Fruit fly (Drosophila melanogaster) whole organism, embryonic: Measurements from ENCODE around the gene CG31050.

Source experiments
- Ada2b ChIP-seq: fragments of 200-800 bp; sonication (Bioruptor generic); IDR thresholded peaks from 2 replicates; pipeline ENCODE4 v1.3.6; 2022; ENCODE audit warnings: missing biosample characterization, missing genetic modification characterization
- Adf1 ChIP-seq: fragments of 200-800 bp; sonication (Bioruptor generic); IDR thresholded peaks from 2 replicates; pipeline ENCODE4 v1.3.6; 2022; ENCODE audit warnings: missing biosample characterization, missing genetic modification characterization
- Atf6 ChIP-seq: fragments of 200-800 bp; sonication (Bioruptor generic); IDR thresholded peaks from 2 replicates; pipeline ENCODE4 v1.3.6; 2022; ENCODE audit warnings: missing biosample characterization, missing genetic modification characterization
- B-H2 ChIP-seq: fragments of 200-800 bp; sonication (Bioruptor generic); optimal IDR thresholded peaks from 2 replicates; lab custom pipeline; 2018; ENCODE audit warnings: missing biosample characterization, mild to moderate bottlenecking, missing genetic modification characterization
- Bdp1 ChIP-seq: fragments of 200-800 bp; sonication (Bioruptor generic); optimal IDR thresholded peaks from 3 replicates; lab custom pipeline; 2016; ENCODE audit warnings: missing biosample characterization, missing genetic modification characterization
- Bteb2 ChIP-seq: fragments of 200-800 bp; sonication (Bioruptor generic); optimal IDR thresholded peaks from 2 replicates; lab custom pipeline; 2016; ENCODE audit warnings: missing biosample characterization, missing genetic modification characterization
- CG11696 ChIP-seq: fragments of 200-800 bp; sonication (Bioruptor generic); IDR thresholded peaks from 2 replicates; pipeline ENCODE4 v1.3.6; 2022; ENCODE audit warnings: missing biosample characterization, missing genetic modification characterization
- CG12104 ChIP-seq: fragments of 200-800 bp; sonication (Bioruptor generic); optimal IDR thresholded peaks from 3 replicates; lab custom pipeline; 2016; ENCODE audit warnings: missing biosample characterization, missing genetic modification characterization
- CG12219 ChIP-seq: fragments of 200-800 bp; sonication (Bioruptor generic); optimal IDR thresholded peaks from 3 replicates; lab custom pipeline; 2018; ENCODE audit warnings: missing biosample characterization, mild to moderate bottlenecking, missing genetic modification characterization
- CG12299 ChIP-seq: fragments of 200-800 bp; sonication (Bioruptor generic); optimal IDR thresholded peaks from 2 replicates; lab custom pipeline; 2018; ENCODE audit warnings: missing biosample characterization, mild to moderate bottlenecking, missing genetic modification characterization
- CG1233 ChIP-seq: fragments of 200-800 bp; sonication (Bioruptor generic); optimal IDR thresholded peaks from 4 replicates; lab custom pipeline; 2018; ENCODE audit warnings: missing biosample characterization, mild to moderate bottlenecking, missing genetic modification characterization
- CG12744 ChIP-seq: fragments of 200-800 bp; sonication (Bioruptor generic); optimal IDR thresholded peaks from 2 replicates; lab custom pipeline; 2016; ENCODE audit warnings: missing biosample characterization, missing genetic modification characterization
- CG12769 ChIP-seq: fragments of 200-800 bp; sonication (Bioruptor generic); optimal IDR thresholded peaks from 2 replicates; lab custom pipeline; 2019; ENCODE audit warnings: missing biosample characterization, mild to moderate bottlenecking, missing genetic modification characterization, moderate library complexity
- CG2120 ChIP-seq: fragments of 200-800 bp; sonication (Bioruptor generic); optimal IDR thresholded peaks from 3 replicates; lab custom pipeline; 2016; ENCODE audit warnings: missing biosample characterization, missing genetic modification characterization
- CG31365 ChIP-seq: fragments of 200-800 bp; sonication (Bioruptor generic); optimal IDR thresholded peaks from 2 replicates; lab custom pipeline; 2018; ENCODE audit warnings: missing biosample characterization, mild to moderate bottlenecking, missing genetic modification characterization
- CG32532 ChIP-seq: fragments of 200-800 bp; sonication (Bioruptor generic); IDR thresholded peaks from 2 replicates; pipeline ENCODE4 v1.3.6; 2022; ENCODE audit warnings: missing biosample characterization, missing genetic modification characterization
- CG32767 ChIP-seq: fragments of 200-800 bp; sonication (Bioruptor generic); IDR thresholded peaks from 2 replicates; pipeline ENCODE4 v1.3.6; 2022; ENCODE audit warnings: missing biosample characterization, missing genetic modification characterization
- CG42726 ChIP-seq: fragments of 200-800 bp; sonication (Bioruptor generic); IDR thresholded peaks from 2 replicates; pipeline ENCODE4 v1.3.6; 2022; ENCODE audit warnings: missing biosample characterization, missing genetic modification characterization; ENCODE audit not compliant: partially characterized antibody
- CG43689 ChIP-seq: fragments of 200-800 bp; sonication (Bioruptor generic); IDR thresholded peaks from 2 replicates; pipeline ENCODE4 v1.3.6; 2022; ENCODE audit warnings: missing biosample characterization, missing genetic modification characterization
- CG7372 ChIP-seq: fragments of 200-800 bp; sonication (Bioruptor generic); IDR thresholded peaks from 2 replicates; pipeline ENCODE4 v1.3.6; 2022; ENCODE audit warnings: missing biosample characterization, missing genetic modification characterization
- CG8944 ChIP-seq: fragments of 200-800 bp; sonication (Bioruptor generic); optimal IDR thresholded peaks from 3 replicates; lab custom pipeline; 2016; ENCODE audit warnings: missing biosample characterization, missing genetic modification characterization
- CG9215 ChIP-seq: fragments of 200-800 bp; sonication (Bioruptor generic); IDR thresholded peaks from 2 replicates; pipeline ENCODE4 v1.3.6; 2022; ENCODE audit warnings: missing biosample characterization, missing genetic modification characterization
- D19A ChIP-seq: fragments of 200-800 bp; optimal IDR thresholded peaks from 3 replicates; lab custom pipeline; 2019; ENCODE audit warnings: missing biosample characterization, mild to moderate bottlenecking, missing genetic modification characterization, moderate library complexity
- Dref ChIP-seq: fragments of 200-800 bp; sonication (Bioruptor generic); IDR thresholded peaks from 2 replicates; pipeline ENCODE4 v1.3.6; 2022; ENCODE audit warnings: missing biosample characterization, missing genetic modification characterization
- H15 ChIP-seq: fragments of 200-800 bp; sonication (Bioruptor generic); IDR thresholded peaks from 3 replicates; pipeline ENCODE4 v1.3.6; 2022; ENCODE audit warnings: missing biosample characterization, missing genetic modification characterization
- HHEX ChIP-seq: fragments of 200-800 bp; sonication (Bioruptor generic); optimal IDR thresholded peaks from 3 replicates; lab custom pipeline; 2017; ENCODE audit warnings: missing biosample characterization, mild to moderate bottlenecking, missing genetic modification characterization, missing genetic modification reagents
- Kr ChIP-seq: fragments of 200-800 bp; sonication (Bioruptor generic); optimal IDR thresholded peaks from 2 replicates; lab custom pipeline; 2017; ENCODE audit warnings: missing biosample characterization, mild to moderate bottlenecking, missing genetic modification characterization
- MTF-1 ChIP-seq: fragments of 200-800 bp; sonication (Bioruptor generic); optimal IDR thresholded peaks from 2 replicates; lab custom pipeline; 2018; ENCODE audit warnings: missing biosample characterization, mild to moderate bottlenecking, missing genetic modification characterization, borderline replicate concordance
- Mes4 ChIP-seq: fragments of 200-800 bp; sonication (Bioruptor generic); optimal IDR thresholded peaks from 2 replicates; lab custom pipeline; 2016; ENCODE audit warnings: missing biosample characterization, missing genetic modification characterization
- Rfx ChIP-seq: fragments of 200-800 bp; sonication (Bioruptor generic); IDR thresholded peaks from 2 replicates; pipeline ENCODE4 v1.3.6; 2022; ENCODE audit warnings: missing biosample characterization, missing genetic modification characterization
- Ssrp ChIP-seq: fragments of 200-800 bp; sonication (Bioruptor generic); optimal IDR thresholded peaks from 2 replicates; lab custom pipeline; 2018; ENCODE audit warnings: missing biosample characterization, mild to moderate bottlenecking, missing genetic modification characterization, moderate library complexity
- Taf1 ChIP-seq: fragments of 200-800 bp; sonication (Bioruptor generic); IDR thresholded peaks from 2 replicates; pipeline ENCODE4 v1.3.6; 2022; ENCODE audit warnings: missing biosample characterization, missing genetic modification characterization
- az2 ChIP-seq: fragments of 200-800 bp; sonication (Bioruptor generic); optimal IDR thresholded peaks from 3 replicates; lab custom pipeline; 2016; ENCODE audit warnings: missing biosample characterization, missing genetic modification characterization
- bigmax ChIP-seq: fragments of 200-800 bp; sonication (Bioruptor generic); optimal IDR thresholded peaks from 2 replicates; lab custom pipeline; 2018; ENCODE audit warnings: missing biosample characterization, mild to moderate bottlenecking, missing genetic modification characterization
- cato ChIP-seq: fragments of 200-800 bp; sonication (Bioruptor generic); optimal IDR thresholded peaks from 2 replicates; lab custom pipeline; 2016; ENCODE audit warnings: missing biosample characterization, missing genetic modification characterization, borderline replicate concordance
- cwo ChIP-seq: fragments of 200-800 bp; sonication (Bioruptor generic); optimal IDR thresholded peaks from 3 replicates; lab custom pipeline; 2017; ENCODE audit warnings: missing biosample characterization, missing genetic modification characterization, mild to moderate bottlenecking, moderate library complexity, missing genetic modification reagents
- disco-r ChIP-seq: fragments of 200-800 bp; sonication (Bioruptor generic); optimal IDR thresholded peaks from 2 replicates; lab custom pipeline; 2016; ENCODE audit warnings: missing biosample characterization, missing genetic modification characterization
- fd96Cb ChIP-seq: fragments of 200-800 bp; sonication (Bioruptor generic); optimal IDR thresholded peaks from 2 replicates; lab custom pipeline; 2018; ENCODE audit warnings: missing biosample characterization, mild to moderate bottlenecking, missing genetic modification characterization, moderate library complexity
- ken ChIP-seq: fragments of 200-800 bp; sonication (Bioruptor generic); IDR thresholded peaks from 3 replicates; pipeline ENCODE4 v1.3.6; 2022; ENCODE audit warnings: missing biosample characterization, missing genetic modification characterization
- nerfin-1 ChIP-seq: fragments of 200-800 bp; sonication (Bioruptor generic); optimal IDR thresholded peaks from 3 replicates; lab custom pipeline; 2019; ENCODE audit warnings: missing biosample characterization, mild to moderate bottlenecking, missing genetic modification characterization, moderate library complexity
- org-1 ChIP-seq: fragments of 200-800 bp; sonication (Bioruptor generic); optimal IDR thresholded peaks from 2 replicates; lab custom pipeline; 2017; ENCODE audit warnings: missing biosample characterization, missing genetic modification characterization
- pan ChIP-seq, 4 experiments: fragments of >200 bp in 3 of 4; fragments of 200-800 bp in 1 of 4; sonication (Bioruptor generic) in 1 of 4; optimal IDR thresholded peaks in 3 of 4; IDR thresholded peaks in 1 of 4; 2 replicates each; pipeline versions ENCODE4 v1.3.6 to Lab custom; 2017 to 2022; ENCODE audit warnings: missing biosample characterization in 2 of 4, missing genetic modification characterization in 2 of 4, mixed read lengths in 1 of 4
- peb ChIP-seq: fragments of 200-800 bp; sonication (Bioruptor generic); IDR thresholded peaks from 2 replicates; pipeline ENCODE4 v1.3.6; 2022; ENCODE audit warnings: missing biosample characterization, missing genetic modification characterization
- pfk ChIP-seq: fragments of 200-800 bp; sonication (Bioruptor generic); optimal IDR thresholded peaks from 2 replicates; lab custom pipeline; 2018; ENCODE audit warnings: missing biosample characterization, mild to moderate bottlenecking, missing genetic modification characterization, moderate library complexity
- row ChIP-seq: fragments of 200-800 bp; sonication (Bioruptor generic); IDR thresholded peaks from 3 replicates; pipeline ENCODE4 v1.3.6; 2022; ENCODE audit warnings: missing biosample characterization, missing genetic modification characterization
- sens-2 ChIP-seq: fragments of 200-800 bp; sonication (Bioruptor generic); IDR thresholded peaks from 2 replicates; pipeline ENCODE4 v1.3.6; 2022; ENCODE audit warnings: missing biosample characterization, missing genetic modification characterization
- slou ChIP-seq: fragments of 200-800 bp; sonication (Bioruptor generic); optimal IDR thresholded peaks from 3 replicates; lab custom pipeline; 2016; ENCODE audit warnings: missing biosample characterization, missing genetic modification characterization
- tna ChIP-seq: fragments of 200-800 bp; sonication (Bioruptor generic); IDR thresholded peaks from 2 replicates; pipeline ENCODE4 v1.3.6; 2022; ENCODE audit warnings: missing biosample characterization, missing genetic modification characterization; ENCODE audit not compliant: partially characterized antibody
- trem ChIP-seq: fragments of 200-800 bp; optimal IDR thresholded peaks from 3 replicates; lab custom pipeline; 2019; ENCODE audit warnings: missing biosample characterization, mild to moderate bottlenecking, missing genetic modification characterization, moderate library complexity
- yki ChIP-seq: fragments of >200 bp; optimal IDR thresholded peaks from 3 replicates; lab custom pipeline; 2018

Gene CG31050

dm6 chr3R:28676870-28677526 is 26.7 kb upstream of the CG31050 start (continued):
- TF ChIP-seq Taf1 (GFP tag; lab: Robert Waterston, UW): 0 out of 2 replicates have a peak, but pooled peaks have one; percentile 43
- peak; percentile 24 for TF ChIP-seq cwo (GFP tag; lab: Kevin White, UChicago)
- no peak for TF ChIP-seq Bdp1
- no peak for TF ChIP-seq Atf6 (GFP tag; lab: Robert Waterston, UW)
- TF ChIP-seq Rfx (GFP tag; lab: Robert Waterston, UW): peak; percentile 90
- TF ChIP-seq Kr (GFP tag; lab: Kevin White, UChicago): no peak
- no peak for TF ChIP-seq bigmax (GFP tag; lab: Kevin White, UChicago)
- TF ChIP-seq org-1 (GFP tag; lab: Kevin White, UChicago): no peak
- no peak for TF ChIP-seq cato
- TF ChIP-seq MTF-1 (GFP tag; lab: Kevin White, UChicago): no peak
- TF ChIP-seq fd96Cb: peak; percentile 42
- peak; percentile 59 for TF ChIP-seq Ada2b (GFP tag; lab: Robert Waterston, UW)
- TF ChIP-seq CG32532 (GFP tag; lab: Robert Waterston, UW): peak; percentile 76
- TF ChIP-seq CG9215: peak; percentile 50; the same call in 1 of the 2 replicates
- TF ChIP-seq Ssrp: peak; percentile 13
- TF ChIP-seq sens-2: no peak
- TF ChIP-seq CG31365: no peak
- TF ChIP-seq D19A: no peak
- TF ChIP-seq HHEX (GFP tag; lab: Kevin White, UChicago): peak; percentile 58
- no peak for TF ChIP-seq Adf1 (GFP tag; lab: Robert Waterston, UW)
- TF ChIP-seq CG12219 (GFP tag; lab: Kevin White, UChicago): peak; percentile 46
- TF ChIP-seq disco-r (GFP tag; lab: Kevin White, UChicago): no peak
- no peak for TF ChIP-seq CG12744 (GFP tag; lab: Kevin White, UChicago)
- TF ChIP-seq pfk: no peak
- TF ChIP-seq CG8944 (GFP tag; lab: Kevin White, UChicago): no peak
- TF ChIP-seq CG43689 (GFP tag; lab: Robert Waterston, UW): peak; percentile 65
- peak; percentile 77 for TF ChIP-seq CG12769
- peak; percentile 36 for TF ChIP-seq slou (GFP tag; lab: Kevin White, UChicago)
- TF ChIP-seq CG32767 (GFP tag; lab: Robert Waterston, UW): 0 out of 2 replicates have a peak, but pooled peaks have one; percentile 33
- TF ChIP-seq az2: peak; percentile 20
- peak; percentile 71 for TF ChIP-seq H15 (GFP tag; lab: Robert Waterston, UW)
- TF ChIP-seq tna (GFP tag; lab: Robert Waterston, UW): no peak
- TF ChIP-seq Bteb2: no peak
- no peak for TF ChIP-seq trem (tag; lab: Kevin White, UChicago)
- TF ChIP-seq yki (lab: Kevin White, UChicago): no peak
- peak; percentile 51; the same call in 1 of the 2 replicates for TF ChIP-seq CG7372 (GFP tag; lab: Robert Waterston, UW)
- peak; percentile 74 for TF ChIP-seq CG2120 (GFP tag; lab: Kevin White, UChicago)
- TF ChIP-seq nerfin-1 (tag; lab: Kevin White, UChicago): no peak
- no peak for TF ChIP-seq peb
- no peak for TF ChIP-seq Dref (GFP tag; lab: Robert Waterston, UW)
- peak; percentile 53; the same call in 1 of the 3 replicates for TF ChIP-seq ken (GFP tag; lab: Robert Waterston, UW)
- TF ChIP-seq CG11696 (GFP tag; lab: Robert Waterston, UW): 0 out of 2 replicates have a peak, but pooled peaks have one; percentile 47
- peak; percentile 40 for TF ChIP-seq CG1233 (GFP tag; lab: Kevin White, UChicago)
- no peak for TF ChIP-seq CG12299 (tag; lab: Kevin White, UChicago)
- TF ChIP-seq pan (optimal IDR thresholded peaks at IDR 0.05; lab: Kevin White, UChicago): no peak
- peak in 1 of 2 experiments; percentile 80 for TF ChIP-seq pan (GFP tag; optimal IDR thresholded peaks at IDR 0.05 in 1 of 2, IDR thresholded peaks at IDR 0.05 in 1 of 2)
- no peak for TF ChIP-seq CG42726
- no peak for TF ChIP-seq B-H2 (GFP tag; lab: Kevin White, UChicago)
- no peak for TF ChIP-seq Mes4 (GFP tag; lab: Kevin White, UChicago)
- TF ChIP-seq CG12104: no peak
- TF ChIP-seq row (GFP tag; lab: Robert Waterston, UW): peak; percentile 62
